Worm (Caenorhabditis elegans): Measurements from ENCODE around the gene fbxc-48.
A peak's percentile ranks its signal among the peaks of the same experiment; 100 is the strongest.

fbxc-48 gene

DNA sequence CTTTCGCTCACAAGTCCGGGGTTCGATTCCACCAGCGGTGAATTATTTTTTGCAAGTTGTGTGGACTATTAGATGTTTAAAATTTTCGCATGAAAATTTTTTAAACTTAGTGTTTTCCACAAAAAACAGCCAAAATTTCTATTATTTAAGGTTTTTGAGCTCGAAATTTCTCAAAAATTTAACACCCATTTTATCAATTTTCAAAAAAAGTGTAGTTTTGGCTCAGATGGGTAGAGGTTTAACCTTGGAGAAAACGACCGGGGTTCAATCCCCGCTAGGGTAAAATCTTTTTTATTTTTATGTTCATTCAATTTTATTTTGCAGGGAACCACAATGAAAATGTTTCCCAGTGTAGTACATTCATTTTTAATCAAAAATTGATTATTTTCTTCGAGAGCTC is 28.5 kb upstream of the fbxc-48 start:
- no peak for TF ChIP-seq hlh-13 (GFP tag; optimal IDR thresholded peaks at IDR 0.05)
- no peak for TF ChIP-seq nhr-232 (tag; optimal IDR thresholded peaks at IDR 0.05)
- TF ChIP-seq fax-1 (tag; optimal IDR thresholded peaks at IDR 0.05) = no peak

DNA sequence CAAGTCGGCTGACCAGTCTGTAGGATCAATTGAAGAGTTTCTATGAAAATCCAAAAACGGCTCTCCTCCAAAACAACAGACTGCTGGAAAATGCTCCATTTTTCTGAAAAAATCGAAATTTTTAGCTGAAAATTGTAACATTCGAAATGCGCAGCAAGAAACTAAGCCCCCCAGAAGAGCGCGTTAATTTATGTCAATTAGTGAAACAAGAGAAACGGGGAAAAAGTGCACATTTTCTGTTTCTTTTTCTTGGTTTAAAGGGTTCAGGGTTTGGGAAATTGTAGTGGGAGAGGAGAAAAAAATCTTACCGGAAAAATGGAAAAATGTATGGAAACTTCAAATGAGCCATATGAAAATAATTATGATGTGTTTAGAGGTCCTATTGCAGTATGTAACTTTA is 24.5 kb upstream of the fbxc-48 start, which contains the start of gene C08G5.7:
C08G5.7 (minus strand) TSS at position 101 of the 400 bp plus-strand sequence.
- no peak for TF ChIP-seq hlh-6 (tag; optimal IDR thresholded peaks at IDR 0.05)
- no peak for TF ChIP-seq sdc-2 (tag; optimal IDR thresholded peaks at IDR 0.05)
- no peak for TF ChIP-seq unc-3 (GFP tag; conservative IDR thresholded peaks at IDR 0.05)
- no peak for TF ChIP-seq unc-3 (tag; optimal IDR thresholded peaks at IDR 0.05)
- TF ChIP-seq ceh-30 (tag; optimal IDR thresholded peaks at IDR 0.05) = no peak
- no peak for TF ChIP-seq unc-86 (tag; optimal IDR thresholded peaks at IDR 0.05)
- TF ChIP-seq dve-1 (tag; optimal IDR thresholded peaks at IDR 0.05) = no peak
- no peak for TF ChIP-seq fkh-6 (tag; optimal IDR thresholded peaks at IDR 0.05)
- TF ChIP-seq syd-9 (tag; optimal IDR thresholded peaks at IDR 0.05) = no peak
- no peak for TF ChIP-seq ceh-6 (GFP tag; optimal IDR thresholded peaks at IDR 0.05)
- TF ChIP-seq ceh-19 (GFP tag; optimal IDR thresholded peaks at IDR 0.05) = no peak

DNA sequence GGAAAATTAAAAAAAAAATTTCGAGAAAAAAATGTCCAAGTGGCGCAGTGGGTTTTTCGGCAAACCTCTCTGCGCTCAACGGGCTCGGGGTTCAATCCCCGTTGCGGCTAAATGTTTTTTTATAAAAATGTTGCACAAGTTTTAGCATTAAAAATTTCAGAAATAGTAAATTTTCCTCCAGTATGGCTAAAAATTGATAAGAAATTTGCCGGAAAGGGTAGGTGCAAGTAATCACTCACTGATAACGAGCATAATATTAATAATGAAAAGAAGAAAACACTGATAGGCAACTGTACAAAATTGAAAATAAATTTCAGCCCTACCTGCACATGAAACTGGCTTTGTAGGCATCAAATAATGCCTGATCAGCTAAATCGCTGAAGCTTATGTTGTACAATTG is 23.7 kb upstream of the fbxc-48 start:
- TF ChIP-seq ahr-1 (tag; optimal IDR thresholded peaks at IDR 0.05) = no peak
- peak; percentile 66 for TF ChIP-seq elt-2 (tag; optimal IDR thresholded peaks at IDR 0.05)

DNA sequence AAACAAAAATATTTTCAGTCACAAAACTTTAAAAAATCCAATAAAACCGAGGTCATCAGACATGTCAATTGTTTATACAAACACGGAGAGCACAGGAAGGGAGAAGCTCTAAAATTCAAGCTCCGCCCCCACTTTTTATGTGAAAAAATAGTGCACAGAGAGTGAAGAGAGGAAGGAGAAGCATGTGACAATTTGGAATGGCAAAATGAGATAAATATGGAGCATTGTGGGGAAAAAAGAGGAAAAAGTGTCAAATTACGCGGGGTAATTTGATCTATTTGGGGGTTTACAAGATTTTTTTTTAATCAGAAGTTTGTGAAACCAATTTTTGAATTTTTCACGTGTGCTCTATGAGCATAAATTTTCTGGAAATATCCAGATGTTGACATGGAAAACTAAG is 22.2 kb upstream of the fbxc-48 start:
- TF ChIP-seq ceh-34 (tag; optimal IDR thresholded peaks at IDR 0.05) (peak; percentile 90), unc-42 (tag; optimal IDR thresholded peaks at IDR 0.05) (peak; percentile 21), sox-4 (tag; optimal IDR thresholded peaks at IDR 0.05) (no peak)

DNA sequence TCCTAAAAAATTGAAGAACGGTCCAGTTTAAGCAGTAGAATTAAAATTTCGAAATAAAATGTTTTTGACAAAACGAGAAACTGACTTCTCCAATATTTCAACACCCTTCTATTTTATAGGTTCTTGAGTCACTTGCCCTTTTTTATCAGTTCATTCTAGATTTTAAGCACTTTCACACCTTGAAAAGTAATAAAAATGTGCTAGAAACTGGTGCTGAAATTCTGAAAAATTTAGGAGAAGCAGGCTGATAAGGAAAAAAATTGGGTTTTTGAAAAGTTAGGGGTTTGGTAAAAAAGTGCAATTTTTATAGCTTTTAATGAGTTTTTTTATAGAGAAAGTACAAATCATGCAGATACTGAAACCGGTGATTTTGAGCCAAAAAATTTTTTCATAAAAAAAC is 19.6 kb upstream of the fbxc-48 start:
- no peak for TF ChIP-seq T23F11.4 (GFP tag; optimal IDR thresholded peaks at IDR 0.05)
- no peak for TF ChIP-seq elt-2 (tag; optimal IDR thresholded peaks at IDR 0.05)
- no peak for TF ChIP-seq tbx-2 (tag; optimal IDR thresholded peaks at IDR 0.05)
- TF ChIP-seq nhr-232 (tag; optimal IDR thresholded peaks at IDR 0.05) = no peak
- no peak for TF ChIP-seq lim-6 (tag; optimal IDR thresholded peaks at IDR 0.05)
- TF ChIP-seq fkh-10 (GFP tag; optimal IDR thresholded peaks at IDR 0.05) = no peak
- TF ChIP-seq sox-4 (tag; optimal IDR thresholded peaks at IDR 0.05) = no peak
- no peak for TF ChIP-seq mec-3 (tag; optimal IDR thresholded peaks at IDR 0.05; ENCODE audit: borderline replicate concordance)
- TF ChIP-seq elt-4 (tag; optimal IDR thresholded peaks at IDR 0.05) = no peak
- TF ChIP-seq hlh-8 (tag; optimal IDR thresholded peaks at IDR 0.05) = no peak
- no peak for TF ChIP-seq pha-4 (tag; optimal IDR thresholded peaks at IDR 0.05)
- TF ChIP-seq tbx-7 (tag; optimal IDR thresholded peaks at IDR 0.05) = no peak
- no peak for TF ChIP-seq pqm-1 (tag; optimal IDR thresholded peaks at IDR 0.05)
- TF ChIP-seq hlh-6 (tag; optimal IDR thresholded peaks at IDR 0.05) = no peak
- no peak for TF ChIP-seq pros-1 (tag; optimal IDR thresholded peaks at IDR 0.05)
- TF ChIP-seq che-1 (tag; optimal IDR thresholded peaks at IDR 0.05) = no peak
- no peak for TF ChIP-seq ceh-24 (tag; optimal IDR thresholded peaks at IDR 0.05)
- TF ChIP-seq ets-4 (tag; optimal IDR thresholded peaks at IDR 0.05) = no peak
- no peak for TF ChIP-seq ceh-31 (tag; optimal IDR thresholded peaks at IDR 0.05)
- no peak for TF ChIP-seq ceh-14 (tag; optimal IDR thresholded peaks at IDR 0.05)

- peak; percentile 64 for TF ChIP-seq unc-42 (tag; optimal IDR thresholded peaks at IDR 0.05)
- no peak for TF ChIP-seq sdc-2 (tag; optimal IDR thresholded peaks at IDR 0.05)
- no peak for TF ChIP-seq odd-2 (tag; optimal IDR thresholded peaks at IDR 0.05)
- no peak for TF ChIP-seq C38D4.7 (GFP tag; optimal IDR thresholded peaks at IDR 0.05)
- no peak for TF ChIP-seq eyg-1 (tag; optimal IDR thresholded peaks at IDR 0.05)
- peak; percentile 48 for TF ChIP-seq nfya-1 (tag; optimal IDR thresholded peaks at IDR 0.05)
- TF ChIP-seq syd-9 (tag; optimal IDR thresholded peaks at IDR 0.05) = no peak
- no peak for TF ChIP-seq pros-1 (tag; optimal IDR thresholded peaks at IDR 0.05)
- no peak for TF ChIP-seq nhr-11 (tag; optimal IDR thresholded peaks at IDR 0.05)
- TF ChIP-seq ceh-14 (tag; optimal IDR thresholded peaks at IDR 0.05) = peak; percentile 51
- peak; percentile 58 for TF ChIP-seq ceh-18 (tag; optimal IDR thresholded peaks at IDR 0.05)
- TF ChIP-seq mec-3 (tag; optimal IDR thresholded peaks at IDR 0.05; ENCODE audit: borderline replicate concordance) = no peak
- peak; percentile 61 for TF ChIP-seq ceh-31 (tag; optimal IDR thresholded peaks at IDR 0.05)
- TF ChIP-seq rnt-1 (tag; optimal IDR thresholded peaks at IDR 0.05) = no peak
- no peak for TF ChIP-seq fax-1 (tag; optimal IDR thresholded peaks at IDR 0.05)
- TF ChIP-seq unc-3 (GFP tag; conservative IDR thresholded peaks at IDR 0.05) = 0 out of 2 replicates have a peak, but pooled peaks have one; percentile 10
- TF ChIP-seq unc-3 (tag; optimal IDR thresholded peaks at IDR 0.05) = no peak
- TF ChIP-seq dmd-4 (tag; optimal IDR thresholded peaks at IDR 0.05; ENCODE audit: borderline replicate concordance) = no peak
- no peak for TF ChIP-seq ceh-30 (tag; optimal IDR thresholded peaks at IDR 0.05)
- TF ChIP-seq fkh-10 (GFP tag; optimal IDR thresholded peaks at IDR 0.05) = no peak
- no peak for TF ChIP-seq Y22D7AL.16 (tag; optimal IDR thresholded peaks at IDR 0.05)
Measured at ce11 chrII:759788-760187, 19.1 kb upstream of the fbxc-48 start.
